Worm (Caenorhabditis elegans) whole organism, L4 larva: ENCODE data around the gene irg-8.
A peak's percentile ranks its signal among the peaks of the same experiment; 100 is the strongest.

Source experiments
- D1046.2 ChIP-seq: fragments of 200-800 bp; sonication (Bioruptor generic); IDR thresholded peaks from 2 replicates; pipeline ENCODE4 v1.3.6; 2022; ENCODE audit warnings: missing genetic modification characterization, missing compliant biosample characterization
- F49E8.2 ChIP-seq: sonication (generic microtip); optimal IDR thresholded peaks from 2 replicates; lab custom pipeline; 2016; ENCODE audit warnings: missing compliant biosample characterization, mild to moderate bottlenecking, missing genetic modification characterization, borderline replicate concordance
- Y105C5A.15 ChIP-seq: fragments of 200-800 bp; sonication (Bioruptor generic); IDR thresholded peaks from 2 replicates; pipeline ENCODE4 v1.3.6; 2022; ENCODE audit warnings: missing genetic modification characterization, missing compliant biosample characterization
- Y5F2A.4 ChIP-seq: fragments of 200-800 bp; sonication (Bioruptor generic); optimal IDR thresholded peaks from 2 replicates; lab custom pipeline; 2018; ENCODE audit warnings: mild to moderate bottlenecking, missing genetic modification characterization, missing compliant biosample characterization
- ZK337.2 ChIP-seq: fragments of 200-800 bp; sonication (Bioruptor generic); IDR thresholded peaks from 2 replicates; pipeline ENCODE4 v1.3.6; 2022; ENCODE audit warnings: missing genetic modification reagents, missing genetic modification characterization, missing compliant biosample characterization
- aly-2 ChIP-seq: sonication (generic microtip); optimal IDR thresholded peaks from 2 replicates; lab custom pipeline; 2018; ENCODE audit warnings: missing biosample characterization, missing genetic modification characterization
- attf-4 ChIP-seq: sonication (generic microtip); optimal IDR thresholded peaks from 3 replicates; lab custom pipeline; 2017; ENCODE audit warnings: missing biosample characterization, missing genetic modification characterization
- ctbp-1 ChIP-seq: fragments of 200-800 bp; sonication (Bioruptor generic); IDR thresholded peaks from 2 replicates; pipeline ENCODE4 v1.3.6; 2022; ENCODE audit warnings: missing genetic modification reagents, missing genetic modification characterization, missing compliant biosample characterization
- daf-12 ChIP-seq: fragments of 150-350 bp; optimal IDR thresholded peaks from 2 replicates; lab custom pipeline; 2014; ENCODE audit warnings: missing biosample characterization, missing genetic modification reagents, missing genetic modification characterization
- daf-16 ChIP-seq, 3 experiments: sonication (generic microtip); optimal IDR thresholded peaks; 2 replicates each; lab custom pipeline; 2016 to 2017; ENCODE audit warnings: missing genetic modification characterization in 3 of 3, missing genetic modification reagents in 3 of 3, mild to moderate bottlenecking in 2 of 3, missing compliant biosample characterization in 2 of 3, missing biosample characterization in 1 of 3, moderate library complexity in 1 of 3
- daf-8 ChIP-seq: fragments of 200-800 bp; sonication (Bioruptor generic); IDR thresholded peaks from 2 replicates; pipeline ENCODE4 v1.3.6; 2022; ENCODE audit warnings: missing genetic modification characterization, missing compliant biosample characterization
- dmd-6 ChIP-seq: fragments of 200-800 bp; sonication (Bioruptor generic); IDR thresholded peaks from 2 replicates; pipeline ENCODE4 v1.3.6; 2022; ENCODE audit warnings: missing genetic modification reagents, missing genetic modification characterization, missing compliant biosample characterization
- dmd-8 ChIP-seq: fragments of 200-800 bp; sonication (Bioruptor generic); IDR thresholded peaks from 2 replicates; pipeline ENCODE4 v1.3.6; 2022; ENCODE audit warnings: missing genetic modification characterization, missing compliant biosample characterization
- dmd-9 ChIP-seq: fragments of 200-800 bp; sonication (Bioruptor generic); IDR thresholded peaks from 2 replicates; pipeline ENCODE4 v1.3.6; 2022; ENCODE audit warnings: missing genetic modification reagents, missing genetic modification characterization, missing compliant biosample characterization
- duxl-1 ChIP-seq: sonication (generic microtip); optimal IDR thresholded peaks from 2 replicates; lab custom pipeline; 2016; ENCODE audit warnings: mild to moderate bottlenecking, missing genetic modification characterization, moderate library complexity, missing compliant biosample characterization; ENCODE audit not compliant: poor library complexity
- dve-1 ChIP-seq: sonication (generic microtip); optimal IDR thresholded peaks from 2 replicates; lab custom pipeline; 2017; ENCODE audit warnings: antibody characterized with exemption, mild to moderate bottlenecking, missing genetic modification characterization, missing compliant biosample characterization; ENCODE audit not compliant: insufficient read depth
- egl-27 ChIP-seq: sonication (generic microtip); optimal IDR thresholded peaks from 3 replicates; lab custom pipeline; 2017; ENCODE audit warnings: missing biosample characterization, missing genetic modification reagents, missing genetic modification characterization
- egl-43 ChIP-seq: fragments of 200-800 bp; sonication (Bioruptor generic); IDR thresholded peaks from 2 replicates; pipeline ENCODE4 v1.3.6; 2022; ENCODE audit warnings: missing genetic modification reagents, missing genetic modification characterization, missing compliant biosample characterization
- fkh-10 ChIP-seq: fragments of 150-350 bp; optimal IDR thresholded peaks from 2 replicates; lab custom pipeline; 2014; ENCODE audit warnings: missing biosample characterization, missing genetic modification reagents, missing genetic modification characterization
- hlh-11 ChIP-seq: fragments of 200-800 bp; sonication (Bioruptor generic); optimal IDR thresholded peaks from 2 replicates; lab custom pipeline; 2018; ENCODE audit warnings: mild to moderate bottlenecking, missing genetic modification characterization, missing compliant biosample characterization
- hlh-30 ChIP-seq: sonication (generic microtip); optimal IDR thresholded peaks from 2 replicates; lab custom pipeline; 2017; ENCODE audit warnings: antibody characterized with exemption, mild to moderate bottlenecking, missing genetic modification characterization, missing compliant biosample characterization; ENCODE audit not compliant: insufficient read depth
- hmg-1.1 ChIP-seq: fragments of 200-800 bp; sonication (Bioruptor generic); IDR thresholded peaks from 2 replicates; pipeline ENCODE4 v1.3.6; 2022; ENCODE audit warnings: missing genetic modification reagents, missing genetic modification characterization, missing compliant biosample characterization
- lin-29 ChIP-seq: fragments of 200-800 bp; sonication (Bioruptor generic); IDR thresholded peaks from 2 replicates; pipeline ENCODE4 v1.3.6; 2022; ENCODE audit warnings: missing genetic modification reagents, missing genetic modification characterization, missing compliant biosample characterization
- lin-38 ChIP-seq: fragments of 200-800 bp; sonication (Bioruptor generic); IDR thresholded peaks from 2 replicates; pipeline ENCODE4 v1.3.6; 2022; ENCODE audit warnings: missing genetic modification reagents, missing genetic modification characterization, missing compliant biosample characterization
- lin-39 ChIP-seq: fragments of 150-350 bp; optimal IDR thresholded peaks from 2 replicates; lab custom pipeline; 2014; ENCODE audit warnings: missing biosample characterization, missing genetic modification reagents, missing genetic modification characterization
- lir-3 ChIP-seq: sonication (generic microtip); optimal IDR thresholded peaks from 2 replicates; lab custom pipeline; 2016; ENCODE audit warnings: mild to moderate bottlenecking, missing genetic modification characterization, missing compliant biosample characterization
- lsy-2 ChIP-seq, 2 experiments: fragments of 150-350 bp in 1 of 2; sonication (generic microtip) in 1 of 2; optimal IDR thresholded peaks; 2 replicates each; lab custom pipeline; 2014 to 2017; ENCODE audit warnings: missing biosample characterization in 2 of 2, missing genetic modification characterization in 2 of 2
- madf-9 ChIP-seq: fragments of 200-800 bp; sonication (Bioruptor generic); conservative IDR thresholded peaks from 2 replicates; pipeline ENCODE4 v1.3.6; 2022; ENCODE audit warnings: missing genetic modification reagents, missing genetic modification characterization, missing compliant biosample characterization
- mep-1 ChIP-seq: fragments of 150-350 bp; sonication (generic microtip); optimal IDR thresholded peaks from 3 replicates; lab custom pipeline; 2014; ENCODE audit warnings: missing biosample characterization, missing genetic modification characterization
- mxl-3 ChIP-seq: fragments of 200-800 bp; sonication (Bioruptor generic); optimal IDR thresholded peaks from 2 replicates; lab custom pipeline; 2018; ENCODE audit warnings: mild to moderate bottlenecking, missing genetic modification characterization, missing compliant biosample characterization
- nhr-102 ChIP-seq: sonication (generic microtip); optimal IDR thresholded peaks from 2 replicates; lab custom pipeline; 2016; ENCODE audit warnings: mild to moderate bottlenecking, missing genetic modification characterization, moderate library complexity, missing compliant biosample characterization
- nhr-111 ChIP-seq: fragments of 200-800 bp; sonication (Bioruptor generic); optimal IDR thresholded peaks from 2 replicates; lab custom pipeline; 2018; ENCODE audit warnings: mild to moderate bottlenecking, missing genetic modification characterization, missing compliant biosample characterization
- nhr-28 ChIP-seq: fragments of 150-350 bp; optimal IDR thresholded peaks from 2 replicates; lab custom pipeline; 2014; ENCODE audit warnings: missing biosample characterization, missing genetic modification characterization
- nhr-42 ChIP-seq: fragments of 200-800 bp; sonication (Bioruptor generic); IDR thresholded peaks from 2 replicates; pipeline ENCODE4 v1.3.6; 2022; ENCODE audit warnings: missing genetic modification characterization, missing compliant biosample characterization
- nhr-48 ChIP-seq: sonication (generic microtip); optimal IDR thresholded peaks from 2 replicates; lab custom pipeline; 2016; ENCODE audit warnings: mild to moderate bottlenecking, missing genetic modification characterization, missing compliant biosample characterization
- nhr-77 ChIP-seq: fragments of 150-350 bp; optimal IDR thresholded peaks from 2 replicates; lab custom pipeline; 2014; ENCODE audit warnings: missing biosample characterization, missing genetic modification characterization
- php-3 ChIP-seq: fragments of 200-800 bp; sonication (Bioruptor generic); IDR thresholded peaks from 2 replicates; pipeline ENCODE4 v1.3.6; 2022; ENCODE audit warnings: missing genetic modification reagents, missing genetic modification characterization, missing compliant biosample characterization
- pqm-1 ChIP-seq: sonication (generic microtip); optimal IDR thresholded peaks from 2 replicates; lab custom pipeline; 2017; ENCODE audit warnings: missing biosample characterization, missing genetic modification characterization
- sdz-12 ChIP-seq: fragments of 200-800 bp; sonication (Bioruptor generic); optimal IDR thresholded peaks from 2 replicates; lab custom pipeline; 2018; ENCODE audit warnings: mild to moderate bottlenecking, missing genetic modification characterization, missing compliant biosample characterization
- unc-130 ChIP-seq: sonication (generic microtip); optimal IDR thresholded peaks from 2 replicates; lab custom pipeline; 2016; ENCODE audit warnings: missing genetic modification reagents, missing genetic modification characterization, missing compliant biosample characterization
- vab-7 ChIP-seq: fragments of 200-800 bp; sonication (Bioruptor generic); IDR thresholded peaks from 2 replicates; pipeline ENCODE4 v1.3.6; 2022; ENCODE audit warnings: missing genetic modification reagents, missing genetic modification characterization, missing compliant biosample characterization
- zip-11 ChIP-seq: fragments of 200-800 bp; sonication (Bioruptor generic); IDR thresholded peaks from 2 replicates; pipeline ENCODE4 v1.3.6; 2022; ENCODE audit warnings: missing genetic modification characterization, missing compliant biosample characterization
- ztf-7 ChIP-seq: fragments of 150-350 bp; optimal IDR thresholded peaks from 2 replicates; lab custom pipeline; 2014; ENCODE audit warnings: missing biosample characterization, missing genetic modification characterization

The irg-8 gene

ce11 chrV:464800-465199, 47.3 kb upstream of the irg-8 start, which contains the start of gene nhr-201:
nhr-201 (plus strand) TSS chrV:464828.
- TF ChIP-seq vab-7 (GFP tag; lab: Robert Waterston, UW) = no peak
- TF ChIP-seq lsy-2 (tag; optimal IDR thresholded peaks at IDR 0.05; lab: Kevin White, UChicago) = peak in 1 of 2 experiments; percentile 25
- TF ChIP-seq aly-2 (tag; lab: Kevin White, UChicago) = no peak
- TF ChIP-seq nhr-48 (tag; lab: Kevin White, UChicago) = peak; percentile 3
- peak; percentile 59 for TF ChIP-seq hlh-30 (tag; lab: Kevin White, UChicago)
- no peak for TF ChIP-seq daf-16 (GFP tag; optimal IDR thresholded peaks at IDR 0.05; lab: Kevin White, UChicago)
- TF ChIP-seq daf-16 (tag; optimal IDR thresholded peaks at IDR 0.05; lab: Kevin White, UChicago) = peak; percentile 60
- TF ChIP-seq dmd-6 = peak; percentile 46; the same call in 1 of the 2 replicates
- TF ChIP-seq mep-1 (tag; lab: Kevin White, UChicago) = peak; percentile 18
- TF ChIP-seq nhr-28 (tag; lab: Kevin White, UChicago) = peak; percentile 95
- TF ChIP-seq dve-1 (tag; lab: Kevin White, UChicago) = peak; percentile 64

DNA sequence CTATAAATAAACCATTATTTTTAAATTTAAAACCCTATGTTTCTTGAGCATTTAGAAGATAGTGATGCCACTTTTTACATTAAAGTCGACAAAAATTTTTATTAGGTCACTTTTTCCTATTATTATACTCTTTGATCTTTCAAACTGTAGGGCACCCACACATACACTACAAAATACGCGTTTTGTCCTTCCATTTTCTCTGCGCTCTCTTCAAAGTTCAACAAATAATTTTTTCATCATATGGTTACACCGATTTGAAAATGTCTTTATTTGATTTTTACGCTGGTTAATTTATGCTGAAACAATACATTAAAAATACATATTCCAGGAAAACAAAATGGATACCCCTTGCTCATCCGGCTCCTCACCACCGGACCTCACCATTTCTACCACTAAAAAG, 44.8 kb upstream of the irg-8 start, which contains the start of gene nhr-202:
Gene nhr-202, plus strand, starts transcription at position 326 of the 400 bp plus-strand sequence.
- TF ChIP-seq nhr-42 (GFP tag; lab: Robert Waterston, UW) = no peak
- no peak for TF ChIP-seq daf-8 (GFP tag; lab: Robert Waterston, UW)
- TF ChIP-seq ZK337.2 (GFP tag; lab: Robert Waterston, UW) = no peak
- no peak for TF ChIP-seq lin-39 (tag; lab: Kevin White, UChicago)
- TF ChIP-seq nhr-111 = no peak
- peak; percentile 47 for TF ChIP-seq hlh-11 (tag; lab: Kevin White, UChicago)
- peak; percentile 12 for TF ChIP-seq hlh-30 (tag; lab: Kevin White, UChicago)
- TF ChIP-seq egl-27 = no peak
- TF ChIP-seq egl-43 (GFP tag; lab: Robert Waterston, UW) = no peak
- TF ChIP-seq lin-29 (GFP tag; lab: Robert Waterston, UW) = no peak
- TF ChIP-seq D1046.2 (GFP tag; lab: Robert Waterston, UW) = no peak
- no peak for TF ChIP-seq daf-12 (tag; lab: Kevin White, UChicago)
- TF ChIP-seq pqm-1 (tag; lab: Kevin White, UChicago) = peak; percentile 24
- no peak for TF ChIP-seq mxl-3 (GFP tag; lab: Kevin White, UChicago)
- peak; percentile 100 for TF ChIP-seq nhr-28 (tag; lab: Kevin White, UChicago)
- TF ChIP-seq dve-1 (tag; lab: Kevin White, UChicago) = peak; percentile 58
- TF ChIP-seq nhr-77 = peak; percentile 86
- no peak for TF ChIP-seq zip-11
- TF ChIP-seq attf-4 = no peak
- no peak for TF ChIP-seq duxl-1 (tag; lab: Kevin White, UChicago)
- TF ChIP-seq daf-16 (GFP tag; optimal IDR thresholded peaks at IDR 0.05; lab: Kevin White, UChicago) = no peak
- TF ChIP-seq daf-16 (tag; optimal IDR thresholded peaks at IDR 0.05; lab: Kevin White, UChicago) = peak; percentile 59
- TF ChIP-seq dmd-8 (GFP tag; lab: Robert Waterston, UW) = no peak
- no peak for TF ChIP-seq lin-38 (GFP tag; lab: Robert Waterston, UW)
- no peak for TF ChIP-seq sdz-12 (GFP tag; lab: Kevin White, UChicago)
- TF ChIP-seq hmg-1.1 = no peak
- no peak for TF ChIP-seq dmd-9 (GFP tag; lab: Robert Waterston, UW)
- TF ChIP-seq ctbp-1 (GFP tag; lab: Robert Waterston, UW) = no peak
- peak; percentile 76 for TF ChIP-seq ztf-7 (tag; lab: Kevin White, UChicago)
- TF ChIP-seq F49E8.2 (tag; lab: Kevin White, UChicago) = no peak
- peak; percentile 35 for TF ChIP-seq nhr-48 (tag; lab: Kevin White, UChicago)
- no peak for TF ChIP-seq madf-9 (GFP tag; lab: Robert Waterston, UW)
- no peak for TF ChIP-seq fkh-10 (GFP tag; lab: Kevin White, UChicago)
- TF ChIP-seq dmd-6 = peak; percentile 75
- no peak for TF ChIP-seq lir-3 (tag; lab: Kevin White, UChicago)
- peak in 1 of 2 experiments; percentile 16 for TF ChIP-seq lsy-2 (tag; optimal IDR thresholded peaks at IDR 0.05; lab: Kevin White, UChicago)
- TF ChIP-seq unc-130 (GFP tag; lab: Kevin White, UChicago) = no peak
- no peak for TF ChIP-seq php-3 (GFP tag; lab: Robert Waterston, UW)
- no peak for TF ChIP-seq Y105C5A.15 (GFP tag; lab: Robert Waterston, UW)
- TF ChIP-seq Y5F2A.4 (GFP tag; lab: Kevin White, UChicago) = no peak
- TF ChIP-seq mep-1 (tag; lab: Kevin White, UChicago) = peak; percentile 32
- peak; percentile 43 for TF ChIP-seq nhr-102 (tag; lab: Kevin White, UChicago)
